Worm (Caenorhabditis elegans) whole organism, L4 larva: ENCODE results near the gene rsp-6.

Source experiments
- F49E8.2 ChIP-seq: sonication (generic microtip); optimal IDR thresholded peaks from 2 replicates; lab custom pipeline; 2016; ENCODE audit warnings: missing compliant biosample characterization, mild to moderate bottlenecking, missing genetic modification characterization, borderline replicate concordance
- R02D3.7 ChIP-seq: fragments of 150-350 bp; sonication (generic microtip); optimal IDR thresholded peaks from 3 replicates; lab custom pipeline; 2014; ENCODE audit warnings: missing biosample characterization, missing genetic modification characterization
- T20F7.1 ChIP-seq: fragments of 200-800 bp; sonication (Bioruptor generic); optimal IDR thresholded peaks from 2 replicates; lab custom pipeline; 2018; ENCODE audit warnings: mild to moderate bottlenecking, missing genetic modification characterization, missing compliant biosample characterization
- Y105C5A.15 ChIP-seq: fragments of 200-800 bp; sonication (Bioruptor generic); IDR thresholded peaks from 2 replicates; pipeline ENCODE4 v1.3.6; 2022; ENCODE audit warnings: missing genetic modification characterization, missing compliant biosample characterization
- Y75B8A.6 ChIP-seq: fragments of 200-800 bp; sonication (Bioruptor generic); IDR thresholded peaks from 2 replicates; pipeline ENCODE4 v1.3.6; 2022; ENCODE audit warnings: missing genetic modification reagents, missing genetic modification characterization, missing compliant biosample characterization
- ZK337.2 ChIP-seq: fragments of 200-800 bp; sonication (Bioruptor generic); IDR thresholded peaks from 2 replicates; pipeline ENCODE4 v1.3.6; 2022; ENCODE audit warnings: missing genetic modification reagents, missing genetic modification characterization, missing compliant biosample characterization
- ZK546.5 ChIP-seq, 2 experiments: sonication (generic microtip); optimal IDR thresholded peaks; 2 replicates each; lab custom pipeline; 2017; ENCODE audit warnings: missing biosample characterization in 2 of 2, missing genetic modification characterization in 2 of 2
- aha-1 ChIP-seq: fragments of 150-350 bp; peaks from one replicate; lab custom pipeline; 2014; ENCODE audit warnings: missing biosample characterization, missing genetic modification characterization
- cey-2 ChIP-seq: sonication (generic microtip); optimal IDR thresholded peaks from 3 replicates; lab custom pipeline; 2017; ENCODE audit warnings: missing genetic modification characterization, mild to moderate bottlenecking, missing compliant biosample characterization, antibody characterized with exemption, borderline replicate concordance; ENCODE audit not compliant: insufficient read depth
- daf-16 ChIP-seq, 3 experiments: sonication (generic microtip); optimal IDR thresholded peaks; 2 replicates each; lab custom pipeline; 2016 to 2017; ENCODE audit warnings: missing genetic modification characterization in 3 of 3, missing genetic modification reagents in 3 of 3, mild to moderate bottlenecking in 2 of 3, missing compliant biosample characterization in 2 of 3, missing biosample characterization in 1 of 3, moderate library complexity in 1 of 3
- daf-19 ChIP-seq: fragments of 200-800 bp; sonication (Bioruptor generic); conservative IDR thresholded peaks from 2 replicates; pipeline ENCODE4 v1.3.6; 2022; ENCODE audit warnings: missing genetic modification characterization, missing compliant biosample characterization
- daf-8 ChIP-seq: fragments of 200-800 bp; sonication (Bioruptor generic); IDR thresholded peaks from 2 replicates; pipeline ENCODE4 v1.3.6; 2022; ENCODE audit warnings: missing genetic modification characterization, missing compliant biosample characterization
- dmd-8 ChIP-seq: fragments of 200-800 bp; sonication (Bioruptor generic); IDR thresholded peaks from 2 replicates; pipeline ENCODE4 v1.3.6; 2022; ENCODE audit warnings: missing genetic modification characterization, missing compliant biosample characterization
- dpl-1 ChIP-seq: fragments of 150-350 bp; optimal IDR thresholded peaks from 2 replicates; lab custom pipeline; 2014; ENCODE audit warnings: missing biosample characterization, missing genetic modification reagents, missing genetic modification characterization
- dve-1 ChIP-seq: sonication (generic microtip); optimal IDR thresholded peaks from 2 replicates; lab custom pipeline; 2017; ENCODE audit warnings: antibody characterized with exemption, mild to moderate bottlenecking, missing genetic modification characterization, missing compliant biosample characterization; ENCODE audit not compliant: insufficient read depth
- egl-27 ChIP-seq: sonication (generic microtip); optimal IDR thresholded peaks from 3 replicates; lab custom pipeline; 2017; ENCODE audit warnings: missing biosample characterization, missing genetic modification reagents, missing genetic modification characterization
- egl-43 ChIP-seq: fragments of 200-800 bp; sonication (Bioruptor generic); IDR thresholded peaks from 2 replicates; pipeline ENCODE4 v1.3.6; 2022; ENCODE audit warnings: missing genetic modification reagents, missing genetic modification characterization, missing compliant biosample characterization
- fkh-10 ChIP-seq: fragments of 150-350 bp; optimal IDR thresholded peaks from 2 replicates; lab custom pipeline; 2014; ENCODE audit warnings: missing biosample characterization, missing genetic modification reagents, missing genetic modification characterization
- fos-1 ChIP-seq: fragments of 150-350 bp; optimal IDR thresholded peaks from 2 replicates; lab custom pipeline; 2014; ENCODE audit warnings: missing biosample characterization, missing genetic modification characterization
- hif-1 ChIP-seq, 2 experiments: sonication (generic microtip); optimal IDR thresholded peaks; 2 replicates each; lab custom pipeline; 2016 to 2017; ENCODE audit warnings: missing compliant biosample characterization in 2 of 2, missing genetic modification characterization in 2 of 2, missing genetic modification reagents in 2 of 2, missing genotype in 2 of 2, mild to moderate bottlenecking in 1 of 2
- hlh-30 ChIP-seq: sonication (generic microtip); optimal IDR thresholded peaks from 2 replicates; lab custom pipeline; 2017; ENCODE audit warnings: antibody characterized with exemption, mild to moderate bottlenecking, missing genetic modification characterization, missing compliant biosample characterization; ENCODE audit not compliant: insufficient read depth
- hmg-1.1 ChIP-seq: fragments of 200-800 bp; sonication (Bioruptor generic); IDR thresholded peaks from 2 replicates; pipeline ENCODE4 v1.3.6; 2022; ENCODE audit warnings: missing genetic modification reagents, missing genetic modification characterization, missing compliant biosample characterization
- lim-7 ChIP-seq: fragments of 200-800 bp; sonication (Bioruptor generic); IDR thresholded peaks from 2 replicates; pipeline ENCODE4 v1.3.6; 2022; ENCODE audit warnings: missing genetic modification characterization, missing compliant biosample characterization
- lin-13 ChIP-seq: fragments of 150-350 bp; optimal IDR thresholded peaks from 2 replicates; lab custom pipeline; 2014; ENCODE audit warnings: missing biosample characterization, missing genetic modification reagents, missing genetic modification characterization
- lin-15B ChIP-seq: fragments of 150-350 bp; sonication (generic microtip); optimal IDR thresholded peaks from 3 replicates; lab custom pipeline; 2014; ENCODE audit warnings: missing biosample characterization, missing genetic modification characterization
- lin-29 ChIP-seq: fragments of 200-800 bp; sonication (Bioruptor generic); IDR thresholded peaks from 2 replicates; pipeline ENCODE4 v1.3.6; 2022; ENCODE audit warnings: missing genetic modification reagents, missing genetic modification characterization, missing compliant biosample characterization
- lin-38 ChIP-seq: fragments of 200-800 bp; sonication (Bioruptor generic); IDR thresholded peaks from 2 replicates; pipeline ENCODE4 v1.3.6; 2022; ENCODE audit warnings: missing genetic modification reagents, missing genetic modification characterization, missing compliant biosample characterization
- lin-39 ChIP-seq: fragments of 150-350 bp; optimal IDR thresholded peaks from 2 replicates; lab custom pipeline; 2014; ENCODE audit warnings: missing biosample characterization, missing genetic modification reagents, missing genetic modification characterization
- mdl-1 ChIP-seq, 2 experiments: fragments of 150-350 bp in 1 of 2; sonication (generic microtip) in 1 of 2; optimal IDR thresholded peaks; 2 replicates each; lab custom pipeline; 2014 to 2017; ENCODE audit warnings: missing biosample characterization in 2 of 2, missing genetic modification characterization in 2 of 2
- mxl-2 ChIP-seq: fragments of 200-800 bp; sonication (Bioruptor generic); conservative IDR thresholded peaks from 2 replicates; pipeline ENCODE4 v1.3.6; 2022; ENCODE audit warnings: missing genetic modification reagents, missing genetic modification characterization, missing compliant biosample characterization
- mxl-3 ChIP-seq: fragments of 200-800 bp; sonication (Bioruptor generic); optimal IDR thresholded peaks from 2 replicates; lab custom pipeline; 2018; ENCODE audit warnings: mild to moderate bottlenecking, missing genetic modification characterization, missing compliant biosample characterization
- nhr-28 ChIP-seq: fragments of 150-350 bp; optimal IDR thresholded peaks from 2 replicates; lab custom pipeline; 2014; ENCODE audit warnings: missing biosample characterization, missing genetic modification characterization
- nhr-42 ChIP-seq: fragments of 200-800 bp; sonication (Bioruptor generic); IDR thresholded peaks from 2 replicates; pipeline ENCODE4 v1.3.6; 2022; ENCODE audit warnings: missing genetic modification characterization, missing compliant biosample characterization
- nhr-48 ChIP-seq: sonication (generic microtip); optimal IDR thresholded peaks from 2 replicates; lab custom pipeline; 2016; ENCODE audit warnings: mild to moderate bottlenecking, missing genetic modification characterization, missing compliant biosample characterization
- nhr-76 ChIP-seq: fragments of 150-350 bp; optimal IDR thresholded peaks from 2 replicates; lab custom pipeline; 2014; ENCODE audit warnings: missing biosample characterization, missing genetic modification characterization
- php-3 ChIP-seq: fragments of 200-800 bp; sonication (Bioruptor generic); IDR thresholded peaks from 2 replicates; pipeline ENCODE4 v1.3.6; 2022; ENCODE audit warnings: missing genetic modification reagents, missing genetic modification characterization, missing compliant biosample characterization
- snpc-1.2 ChIP-seq: fragments of 200-800 bp; sonication (Bioruptor generic); IDR thresholded peaks from 2 replicates; pipeline ENCODE4 v1.3.6; 2022; ENCODE audit warnings: missing genetic modification reagents, missing genetic modification characterization, missing compliant biosample characterization
- spr-1 ChIP-seq: sonication (generic microtip); optimal IDR thresholded peaks from 2 replicates; lab custom pipeline; 2016; ENCODE audit warnings: mild to moderate bottlenecking, missing genetic modification characterization, missing compliant biosample characterization
- spr-3 ChIP-seq: fragments of 200-800 bp; sonication (Bioruptor generic); optimal IDR thresholded peaks from 2 replicates; lab custom pipeline; 2018; ENCODE audit warnings: mild to moderate bottlenecking, missing genetic modification characterization, missing compliant biosample characterization
- tag-97 ChIP-seq: fragments of 200-800 bp; sonication (Bioruptor generic); IDR thresholded peaks from 2 replicates; pipeline ENCODE4 v1.3.6; 2022; ENCODE audit warnings: missing genetic modification characterization, missing compliant biosample characterization
- unc-130 ChIP-seq: sonication (generic microtip); optimal IDR thresholded peaks from 2 replicates; lab custom pipeline; 2016; ENCODE audit warnings: missing genetic modification reagents, missing genetic modification characterization, missing compliant biosample characterization
- unc-39 ChIP-seq: sonication (generic microtip); optimal IDR thresholded peaks from 2 replicates; lab custom pipeline; 2017; ENCODE audit warnings: missing biosample characterization, missing genetic modification characterization
- unc-62 ChIP-seq, 3 experiments: fragments of 150-350 bp in 1 of 3; sonication (generic microtip); optimal IDR thresholded peaks in 2 of 3; peaks in 1 of 3; 1 replicate in 1 of 3; 2 replicates in 2 of 3; lab custom pipeline; 2014 to 2017; ENCODE audit warnings: missing biosample characterization in 3 of 3, missing genetic modification characterization in 3 of 3, missing genetic modification reagents in 3 of 3, missing genotype in 1 of 3
- zag-1 ChIP-seq: fragments of 150-350 bp; optimal IDR thresholded peaks from 2 replicates; lab custom pipeline; 2014; ENCODE audit warnings: missing biosample characterization, missing genetic modification characterization
- zfp-3 ChIP-seq: fragments of 200-800 bp; sonication (Bioruptor generic); conservative IDR thresholded peaks from 2 replicates; pipeline ENCODE4 v1.3.6; 2022; ENCODE audit warnings: missing genetic modification reagents, missing genetic modification characterization, missing compliant biosample characterization
- zip-11 ChIP-seq: fragments of 200-800 bp; sonication (Bioruptor generic); IDR thresholded peaks from 2 replicates; pipeline ENCODE4 v1.3.6; 2022; ENCODE audit warnings: missing genetic modification characterization, missing compliant biosample characterization

The rsp-6 gene

DNA sequence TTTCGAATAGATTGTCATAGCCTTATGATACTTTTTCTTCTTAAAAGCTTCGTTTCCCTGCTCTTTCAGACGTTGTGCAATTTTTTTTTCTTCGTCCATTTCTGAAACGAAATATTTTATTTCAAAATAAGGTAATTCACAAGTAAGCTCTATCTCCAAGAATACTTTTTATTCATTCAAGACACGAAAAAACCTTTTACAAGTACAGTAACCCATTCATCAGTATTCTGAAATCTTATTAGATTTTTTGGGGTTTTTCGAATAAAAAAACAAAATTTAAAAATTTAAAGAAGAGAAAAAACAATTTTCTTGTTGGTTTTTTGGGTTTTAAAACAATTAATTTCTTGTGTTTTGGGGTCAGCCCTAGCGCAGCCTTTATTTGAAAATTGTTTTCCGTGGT is 12.2 kb downstream of the rsp-6 start, which contains the start of gene rpap-3:
Gene rpap-3, minus strand, starts transcription at position 101 of the 400 bp plus-strand sequence.
- TF ChIP-seq aha-1, result no peak
- TF ChIP-seq T20F7.1 (GFP tag; lab: Kevin White, UChicago), result no peak
- TF ChIP-seq daf-16 (GFP tag; optimal IDR thresholded peaks at IDR 0.05; lab: Kevin White, UChicago), result peak in 1 of 2 experiments; percentile 0
- no peak for TF ChIP-seq daf-16 (tag; optimal IDR thresholded peaks at IDR 0.05; lab: Kevin White, UChicago)

DNA sequence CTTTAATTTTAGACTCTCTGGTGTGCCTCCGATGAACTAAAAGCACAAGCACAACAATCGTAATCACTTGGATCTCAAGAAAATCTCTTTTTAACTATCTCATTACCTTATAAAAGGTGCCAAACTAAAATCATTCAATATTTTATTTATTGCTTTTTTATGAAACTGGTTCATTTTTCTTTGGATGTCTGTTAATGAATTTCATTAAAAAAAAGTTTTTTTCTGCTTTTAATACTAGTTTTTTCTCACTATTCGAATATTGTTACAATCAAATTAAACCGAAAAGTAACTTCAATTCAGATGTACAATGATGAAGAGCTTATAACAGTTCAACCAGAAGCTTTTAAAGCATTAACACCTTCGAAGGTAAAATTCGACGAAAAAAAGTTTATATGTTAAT is 15.3 kb downstream of the rsp-6 start, which contains the start of gene swd-2.1:
Gene swd-2.1, plus strand, starts transcription at position 301 of the 400 bp plus-strand sequence.
- no peak for TF ChIP-seq spr-3
- no peak for TF ChIP-seq egl-43 (GFP tag; lab: Robert Waterston, UW)
- TF ChIP-seq nhr-48 (tag; lab: Kevin White, UChicago), result no peak
- TF ChIP-seq fos-1 (tag; lab: Kevin White, UChicago), result no peak
- TF ChIP-seq lin-13 (GFP tag; lab: Kevin White, UChicago), result no peak
- TF ChIP-seq F49E8.2 (tag; lab: Kevin White, UChicago), result no peak
- TF ChIP-seq fkh-10 (GFP tag; lab: Kevin White, UChicago), result no peak
- TF ChIP-seq lin-15B (tag; lab: Kevin White, UChicago), result no peak
- no peak for TF ChIP-seq php-3

DNA sequence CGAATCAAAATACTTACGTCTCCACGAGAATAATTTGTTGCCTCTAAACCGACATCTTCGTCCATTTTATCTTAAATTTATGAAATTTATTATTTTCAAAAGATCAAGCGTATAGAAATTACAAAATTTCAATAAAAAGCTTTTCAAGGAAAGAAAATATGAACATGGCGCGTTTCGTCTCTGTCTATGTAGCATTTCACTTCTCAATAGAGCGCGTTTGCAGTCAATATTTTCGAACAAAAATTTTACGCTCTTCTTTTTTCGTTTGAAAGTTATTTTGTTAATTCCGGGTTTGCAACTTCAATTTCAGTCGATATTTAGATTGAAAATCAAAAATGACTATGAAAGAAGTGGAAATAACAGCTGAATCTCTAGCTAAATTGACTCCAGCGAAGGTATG is 16.8 kb downstream of the rsp-6 start, which contains the start of the genes hcf-1 and swd-2.2:
Gene hcf-1, minus strand, starts transcription at position 70 of the 400 bp plus-strand sequence.
Gene swd-2.2, plus strand, starts transcription at position 206 of the 400 bp plus-strand sequence.
- TF ChIP-seq lin-29 (GFP tag; lab: Robert Waterston, UW) (no peak), dve-1 (tag; lab: Kevin White, UChicago) (no peak), hlh-30 (tag; lab: Kevin White, UChicago) (no peak), dpl-1 (peak; percentile 58), snpc-1.2 (no peak), dmd-8 (GFP tag; lab: Robert Waterston, UW) (no peak), lin-13 (GFP tag; lab: Kevin White, UChicago) (no peak), cey-2 (tag; lab: Kevin White, UChicago) (no peak), mxl-3 (GFP tag; lab: Kevin White, UChicago) (no peak), nhr-42 (GFP tag; lab: Robert Waterston, UW) (no peak), daf-8 (no peak), zip-11 (GFP tag; lab: Robert Waterston, UW) (no peak), zfp-3 (GFP tag; lab: Robert Waterston, UW) (no peak), mxl-2 (GFP tag; lab: Robert Waterston, UW) (no peak), unc-39 (tag; lab: Kevin White, UChicago) (no peak), R02D3.7 (no peak), aha-1 (peak; percentile 50), lim-7 (GFP tag; lab: Robert Waterston, UW) (no peak), Y105C5A.15 (GFP tag; lab: Robert Waterston, UW) (no peak), mdl-1 (tag; optimal IDR thresholded peaks at IDR 0.05; lab: Kevin White, UChicago) (no peak), daf-19 (GFP tag; lab: Robert Waterston, UW) (no peak), nhr-48 (tag; lab: Kevin White, UChicago) (no peak), spr-1 (tag; lab: Kevin White, UChicago) (no peak), zag-1 (tag; lab: Kevin White, UChicago) (no peak), nhr-28 (tag; lab: Kevin White, UChicago) (peak; percentile 22), F49E8.2 (tag; lab: Kevin White, UChicago) (no peak), unc-130 (GFP tag; lab: Kevin White, UChicago) (no peak), unc-62 (GFP tag; optimal IDR thresholded peaks at IDR 0.05 in 1 of 2; lab: Kevin White, UChicago) (no peak), unc-62 (tag; optimal IDR thresholded peaks at IDR 0.05; lab: Kevin White, UChicago) (no peak), Y75B8A.6 (GFP tag; lab: Robert Waterston, UW) (no peak), lin-39 (tag; lab: Kevin White, UChicago) (no peak), nhr-76 (tag; lab: Kevin White, UChicago) (no peak), ZK546.5 (tag; optimal IDR thresholded peaks at IDR 0.05; lab: Kevin White, UChicago) (no peak), hif-1 (tag; optimal IDR thresholded peaks at IDR 0.05; lab: Kevin White, UChicago) (no peak), ZK337.2 (GFP tag; lab: Robert Waterston, UW) (no peak), T20F7.1 (GFP tag; lab: Kevin White, UChicago) (peak; percentile 47), egl-27 (tag; lab: Kevin White, UChicago) (no peak), lin-38 (GFP tag; lab: Robert Waterston, UW) (peak; percentile 93), tag-97 (GFP tag; lab: Robert Waterston, UW) (no peak), hmg-1.1 (GFP tag; lab: Robert Waterston, UW) (no peak)
